Worm (Caenorhabditis elegans) whole organism, young adult: ENCODE measurements around the gene Y102A11A.1.
A peak's percentile ranks its signal among the peaks of the same experiment; 100 is the strongest.

Experiments used
- K12H6.12 ChIP-seq: fragments of 200-800 bp; sonication (Bioruptor generic); optimal IDR thresholded peaks from 2 replicates; lab custom pipeline; 2018; ENCODE audit warnings: mild to moderate bottlenecking, missing genetic modification characterization, missing compliant biosample characterization
- Y53F4B.3 ChIP-seq: fragments of 200-800 bp; sonication (Bioruptor generic); IDR thresholded peaks from 2 replicates; pipeline ENCODE4 v1.3.6; 2022; ENCODE audit warnings: missing genetic modification reagents, missing genetic modification characterization, missing compliant biosample characterization
- atf-7 ChIP-seq: sonication (generic microtip); optimal IDR thresholded peaks from 2 replicates; lab custom pipeline; 2017; ENCODE audit warnings: mild to moderate bottlenecking, missing genetic modification characterization, missing compliant biosample characterization
- athp-1 ChIP-seq: sonication (generic microtip); optimal IDR thresholded peaks from 2 replicates; lab custom pipeline; 2017; ENCODE audit warnings: mild to moderate bottlenecking, missing genetic modification characterization, missing compliant biosample characterization
- bed-2 ChIP-seq: fragments of 200-800 bp; sonication (Bioruptor generic); IDR thresholded peaks from 2 replicates; pipeline ENCODE4 v1.3.6; 2022; ENCODE audit warnings: missing genetic modification reagents, missing genetic modification characterization, missing compliant biosample characterization
- cebp-1 ChIP-seq, 2 experiments: fragments of 200-800 bp in 1 of 2; sonication (Bioruptor generic) in 1 of 2; sonication (generic microtip) in 1 of 2; IDR thresholded peaks in 1 of 2; optimal IDR thresholded peaks in 1 of 2; 2 replicates each; pipeline versions ENCODE4 v1.3.6 to Lab custom; 2017 to 2022; ENCODE audit warnings: missing compliant biosample characterization in 2 of 2, missing genetic modification characterization in 2 of 2, mild to moderate bottlenecking in 1 of 2, missing genetic modification reagents in 1 of 2, moderate library complexity in 1 of 2
- cebp-2 ChIP-seq: fragments of 200-800 bp; sonication (Bioruptor generic); IDR thresholded peaks from 2 replicates; pipeline ENCODE4 v1.3.6; 2022; ENCODE audit warnings: missing genetic modification characterization, missing compliant biosample characterization
- ceh-79 ChIP-seq: sonication (generic microtip); optimal IDR thresholded peaks from 2 replicates; lab custom pipeline; 2017; ENCODE audit warnings: mild to moderate bottlenecking, missing genetic modification characterization, missing compliant biosample characterization
- dox-1 ChIP-seq: fragments of 200-800 bp; sonication (Bioruptor generic); IDR thresholded peaks from 2 replicates; pipeline ENCODE4 v1.3.6; 2022; ENCODE audit warnings: missing genetic modification reagents, missing genetic modification characterization, missing compliant biosample characterization
- dpff-1 ChIP-seq: sonication (generic microtip); optimal IDR thresholded peaks from 2 replicates; lab custom pipeline; 2017; ENCODE audit warnings: mild to moderate bottlenecking, missing genetic modification characterization, missing compliant biosample characterization
- efl-1 ChIP-seq: fragments of 150-350 bp; optimal IDR thresholded peaks from 2 replicates; lab custom pipeline; 2014; ENCODE audit warnings: missing biosample characterization, missing genetic modification reagents, missing genetic modification characterization
- egl-44 ChIP-seq: fragments of 200-800 bp; sonication (Bioruptor generic); IDR thresholded peaks from 2 replicates; pipeline ENCODE4 v1.3.6; 2022; ENCODE audit warnings: missing genetic modification reagents, missing genetic modification characterization, missing compliant biosample characterization
- egrh-3 ChIP-seq: fragments of 200-800 bp; sonication (Bioruptor generic); IDR thresholded peaks from 2 replicates; pipeline ENCODE4 v1.3.6; 2022; ENCODE audit warnings: missing genetic modification reagents, missing genetic modification characterization, missing compliant biosample characterization
- hmg-20 ChIP-seq: fragments of 200-800 bp; sonication (Bioruptor generic); IDR thresholded peaks from 2 replicates; pipeline ENCODE4 v1.3.6; 2022; ENCODE audit warnings: missing genetic modification reagents, missing genetic modification characterization, missing compliant biosample characterization
- hsf-1 ChIP-seq: fragments of 200-800 bp; sonication (Bioruptor generic); IDR thresholded peaks from 2 replicates; pipeline ENCODE4 v1.3.6; 2022; ENCODE audit warnings: missing genetic modification reagents, missing genetic modification characterization, missing compliant biosample characterization
- let-607 ChIP-seq, 2 experiments: fragments of 200-800 bp in 1 of 2; sonication (Bioruptor generic) in 1 of 2; sonication (generic microtip) in 1 of 2; optimal IDR thresholded peaks; 2 replicates each; lab custom pipeline; 2016 to 2018; ENCODE audit warnings: mild to moderate bottlenecking in 2 of 2, missing compliant biosample characterization in 2 of 2, missing genetic modification characterization in 2 of 2, moderate library complexity in 2 of 2, missing genotype in 1 of 2
- lsl-1 ChIP-seq: fragments of 200-800 bp; sonication (Bioruptor generic); optimal IDR thresholded peaks from 2 replicates; lab custom pipeline; 2018; ENCODE audit warnings: mild to moderate bottlenecking, missing genetic modification characterization, moderate library complexity, missing compliant biosample characterization
- lsy-27 ChIP-seq: sonication (generic microtip); optimal IDR thresholded peaks from 2 replicates; lab custom pipeline; 2017; ENCODE audit warnings: missing genetic modification characterization, mild to moderate bottlenecking, missing compliant biosample characterization, antibody characterized with exemption, missing genotype, borderline replicate concordance; ENCODE audit not compliant: insufficient read depth
- madf-6 ChIP-seq: fragments of 200-800 bp; sonication (Bioruptor generic); IDR thresholded peaks from 2 replicates; pipeline ENCODE4 v1.3.6; 2022; ENCODE audit warnings: missing genetic modification reagents, missing genetic modification characterization, missing compliant biosample characterization
- nhr-179 ChIP-seq: sonication (generic microtip); optimal IDR thresholded peaks from 2 replicates; lab custom pipeline; 2016; ENCODE audit warnings: mild to moderate bottlenecking, missing genetic modification characterization, missing compliant biosample characterization
- nhr-80 ChIP-seq: sonication (generic microtip); optimal IDR thresholded peaks from 2 replicates; lab custom pipeline; 2016; ENCODE audit warnings: missing genetic modification characterization, missing compliant biosample characterization
- pha-4 ChIP-seq: fragments of 150-350 bp; sonication (generic microtip); optimal IDR thresholded peaks from 2 replicates; lab custom pipeline; 2014; ENCODE audit warnings: missing biosample characterization, missing genetic modification reagents, missing genetic modification characterization
- rec-8 ChIP-seq, 2 experiments: sonication (generic microtip); optimal IDR thresholded peaks; 2 replicates each; lab custom pipeline; 2016; ENCODE audit warnings: mild to moderate bottlenecking in 2 of 2, missing genetic modification characterization in 2 of 2, missing genetic modification reagents in 2 of 2, missing genotype in 2 of 2, missing biosample characterization in 1 of 2, missing compliant biosample characterization in 1 of 2, moderate library complexity in 1 of 2
- snpc-1.3 ChIP-seq: sonication (generic microtip); optimal IDR thresholded peaks from 2 replicates; lab custom pipeline; 2017; ENCODE audit warnings: missing genetic modification characterization, mild to moderate bottlenecking, missing compliant biosample characterization, antibody characterized with exemption, moderate library complexity, missing genotype, missing genetic modification reagents; ENCODE audit not compliant: insufficient read depth
- sptf-2 ChIP-seq: fragments of 200-800 bp; sonication (Bioruptor generic); optimal IDR thresholded peaks from 2 replicates; lab custom pipeline; 2018; ENCODE audit warnings: mild to moderate bottlenecking, missing genetic modification characterization, missing compliant biosample characterization
- unc-62 ChIP-seq: fragments of 150-350 bp; optimal IDR thresholded peaks from 2 replicates; lab custom pipeline; 2014; ENCODE audit warnings: missing biosample characterization, missing genetic modification reagents, missing genetic modification characterization
- ztf-18 ChIP-seq: sonication (generic microtip); optimal IDR thresholded peaks from 2 replicates; lab custom pipeline; 2016; ENCODE audit warnings: missing genotype, mild to moderate bottlenecking, missing genetic modification characterization, missing compliant biosample characterization
- ztf-22 ChIP-seq: fragments of 200-800 bp; sonication (Bioruptor generic); optimal IDR thresholded peaks from 2 replicates; lab custom pipeline; 2018; ENCODE audit warnings: mild to moderate bottlenecking, missing genetic modification characterization, moderate library complexity, missing compliant biosample characterization

Y102A11A.1 gene

DNA sequence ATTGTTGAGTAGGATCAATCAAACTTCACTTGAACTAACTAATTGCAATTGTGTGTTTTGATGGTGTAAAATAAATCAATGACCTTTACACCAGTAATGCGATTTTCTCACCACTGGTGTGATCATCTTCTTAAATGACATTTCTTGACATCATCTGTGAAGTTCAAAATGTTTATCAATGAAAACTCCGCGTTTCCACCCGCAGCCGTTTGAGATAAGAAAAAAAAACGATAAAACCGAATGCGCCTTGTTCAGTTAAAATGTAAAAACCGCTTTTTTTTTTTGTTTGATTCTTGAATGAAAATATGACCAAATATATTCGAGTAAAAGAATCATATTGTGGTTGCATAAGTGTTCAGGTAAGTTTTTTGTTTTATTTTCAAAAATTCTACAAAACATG lies at the start of gene Y102A11A.1:
Y102A11A.1 (plus strand) TSS at position 223 of the 400 bp plus-strand sequence.
- TF ChIP-seq let-607 (tag; optimal IDR thresholded peaks at IDR 0.05; lab: Kevin White, UChicago) (no peak), nhr-80 (tag; lab: Kevin White, UChicago) (peak; percentile 39)
- TF ChIP-seq, all 124 proteins: peak for 1

DNA sequence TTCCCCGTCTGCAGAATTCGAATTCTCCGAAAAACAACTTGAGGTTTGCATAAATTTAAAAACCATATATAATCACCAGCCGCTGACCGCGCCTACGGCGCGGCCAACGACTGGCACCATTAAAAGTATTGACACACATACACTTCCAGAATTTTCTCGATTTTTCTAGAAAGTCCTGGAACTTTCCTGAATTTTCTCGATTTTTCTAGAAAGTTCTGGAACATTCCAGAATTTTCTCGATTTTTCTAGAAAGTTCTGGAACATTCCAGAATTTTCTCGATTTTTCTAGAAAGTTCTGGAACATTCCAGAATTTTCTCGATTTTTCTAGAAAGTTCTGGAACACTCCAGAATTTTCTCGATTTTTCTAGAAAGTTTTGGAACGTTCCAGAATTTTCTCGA lies 49.0 kb upstream of the Y102A11A.1 start:
- peak; percentile 95 for TF ChIP-seq hsf-1 (GFP tag; lab: Robert Waterston, UW)
- TF ChIP-seq madf-6 (GFP tag; lab: Robert Waterston, UW), result 0 out of 2 replicates have a peak, but pooled peaks have one; percentile 6
- peak; percentile 79 for TF ChIP-seq egrh-3 (GFP tag; lab: Robert Waterston, UW)

DNA sequence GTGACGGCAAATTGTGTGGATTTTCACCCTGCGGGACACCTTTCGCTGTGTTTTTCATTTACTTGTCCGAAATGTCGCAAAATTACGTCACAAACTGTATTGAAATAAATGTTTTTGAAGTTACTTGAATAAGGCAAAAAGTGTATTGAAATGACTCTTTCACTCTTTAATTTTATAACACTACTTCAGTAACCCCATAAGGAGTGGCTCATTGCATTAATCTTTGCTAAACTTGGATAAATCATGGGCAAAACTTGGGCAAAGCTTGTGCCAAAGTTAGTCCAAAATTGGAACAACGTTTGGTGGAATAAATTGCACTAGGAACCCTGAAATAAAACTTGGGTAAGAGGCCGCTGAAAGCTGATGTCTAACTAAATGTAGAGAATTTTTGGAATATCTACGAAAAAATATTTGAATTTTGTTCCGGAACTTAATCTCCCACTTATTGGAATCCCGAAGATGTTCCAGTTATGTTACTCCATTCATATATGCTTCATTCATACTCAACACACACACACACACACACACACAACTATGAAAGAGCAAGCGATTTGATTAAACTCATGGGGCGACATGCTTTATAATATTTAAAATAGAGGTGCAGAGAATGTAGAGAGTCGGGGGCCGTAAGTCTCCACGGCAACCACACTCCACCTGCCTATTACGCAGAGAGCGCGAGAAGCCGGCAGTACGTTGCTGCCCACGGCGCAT lies 39.0 kb upstream of the Y102A11A.1 start, which contains the start of gene Y102A11A.9:
Y102A11A.9 (plus strand) TSS at position 661 of the 711 bp plus-strand sequence.
- TF ChIP-seq snpc-1.3, result no peak
- TF ChIP-seq athp-1 (tag; lab: Kevin White, UChicago), result no peak
- no peak for TF ChIP-seq Y53F4B.3 (GFP tag; lab: Robert Waterston, UW)
- TF ChIP-seq ceh-79 (tag; lab: Kevin White, UChicago), result no peak
- no peak for TF ChIP-seq sptf-2 (GFP tag; lab: Kevin White, UChicago)

DNA sequence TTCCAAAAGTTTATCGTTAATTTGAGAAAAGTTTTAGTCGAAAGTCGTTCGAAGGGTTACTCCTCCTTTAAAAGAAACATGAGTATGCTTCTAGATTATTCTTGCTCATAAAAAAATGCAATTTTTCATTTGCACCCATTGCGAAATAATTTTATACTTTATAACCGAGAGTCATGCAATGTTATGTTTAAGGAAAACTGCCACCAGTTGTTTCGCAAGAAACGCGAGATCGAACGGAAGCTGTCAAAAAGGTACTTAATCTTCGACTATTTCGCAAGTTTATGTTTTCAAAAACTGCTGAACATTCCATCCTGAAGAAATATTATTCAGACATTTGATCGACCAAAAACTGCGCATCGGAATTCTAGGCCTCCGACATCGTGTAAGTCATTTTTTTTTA lies 37.7 kb upstream of the Y102A11A.1 start:
- TF ChIP-seq K12H6.12 (tag; lab: Kevin White, UChicago) (no peak), cebp-1 (GFP tag; IDR thresholded peaks at IDR 0.05; lab: Robert Waterston, UW) (peak; percentile 88), cebp-1 (tag; optimal IDR thresholded peaks at IDR 0.05; lab: Kevin White, UChicago) (peak; percentile 95), unc-62 (peak; percentile 84), ztf-18 (no peak), ceh-79 (tag; lab: Kevin White, UChicago) (no peak), lsl-1 (no peak), rec-8 (tag; optimal IDR thresholded peaks at IDR 0.05; lab: Kevin White, UChicago) (no peak)
- TF ChIP-seq, all 124 proteins: peak for 2

- TF ChIP-seq nhr-179 (tag; lab: Kevin White, UChicago) (no peak), pha-4 (tag; lab: Kevin White, UChicago) (peak; percentile 47), dpff-1 (tag; lab: Kevin White, UChicago) (no peak), atf-7 (tag; lab: Kevin White, UChicago) (peak; percentile 41), nhr-80 (tag; lab: Kevin White, UChicago) (peak; percentile 96), let-607 (tag; optimal IDR thresholded peaks at IDR 0.05; lab: Kevin White, UChicago) (peak; percentile 43 to 65), cebp-1 (GFP tag; IDR thresholded peaks at IDR 0.05; lab: Robert Waterston, UW) (no peak), cebp-1 (tag; optimal IDR thresholded peaks at IDR 0.05; lab: Kevin White, UChicago) (peak; percentile 45), dox-1 (GFP tag; lab: Robert Waterston, UW) (peak; percentile 60; the same call in 1 of the 2 replicates), ztf-22 (peak; percentile 29), efl-1 (GFP tag; lab: Kevin White, UChicago) (no peak), egl-44 (0 out of 2 replicates have a peak, but pooled peaks have one; percentile 16), ceh-79 (tag; lab: Kevin White, UChicago) (no peak), unc-62 (peak; percentile 34)
- TF ChIP-seq, all 124 proteins: peak for 9
Observed at ce11 chrX:2014521-2014920, 37.1 kb upstream of the Y102A11A.1 start.

- TF ChIP-seq hmg-20 (GFP tag; lab: Robert Waterston, UW) (no peak), bed-2 (GFP tag; lab: Robert Waterston, UW) (no peak), sptf-2 (GFP tag; lab: Kevin White, UChicago) (no peak), lsy-27 (tag; lab: Kevin White, UChicago) (no peak), cebp-2 (GFP tag; lab: Robert Waterston, UW) (no peak), nhr-80 (tag; lab: Kevin White, UChicago) (peak; percentile 86), let-607 (tag; optimal IDR thresholded peaks at IDR 0.05; lab: Kevin White, UChicago) (peak in 1 of 2 experiments; percentile 50), lsl-1 (no peak), snpc-1.3 (no peak)
Observed at ce11 chrX:2018211-2018610, 33.4 kb upstream of the Y102A11A.1 start.
